Fruit fly (Drosophila melanogaster): ENCODE results near the gene isoQC.

dm6 chr3L:20505732-20506131 lies 31.5 kb downstream of the isoQC start, which contains the start of gene CG5078:
- no peak for TF ChIP-seq Dfd (GFP tag; optimal IDR thresholded peaks at IDR 0.05)
- TF ChIP-seq sage (GFP tag; optimal IDR thresholded peaks at IDR 0.05), result no peak
- TF ChIP-seq fru (GFP tag; optimal IDR thresholded peaks at IDR 0.05), result no peak
- TF ChIP-seq HLH106 (tag; optimal IDR thresholded peaks at IDR 0.05), result no peak
- TF ChIP-seq GATAd (GFP tag; optimal IDR thresholded peaks at IDR 0.05), result no peak
- TF ChIP-seq dl (GFP tag; optimal IDR thresholded peaks at IDR 0.05; ENCODE audit: insufficient read depth in 1 of 2, partially characterized antibody in 2 of 2), result no peak
- TF ChIP-seq br (GFP tag; optimal IDR thresholded peaks at IDR 0.05), result no peak
- TF ChIP-seq usp (GFP tag; optimal IDR thresholded peaks at IDR 0.05), result no peak
- TF ChIP-seq dmrt93B (GFP tag; optimal IDR thresholded peaks at IDR 0.05), result no peak
- TF ChIP-seq pan (optimal IDR thresholded peaks at IDR 0.05), result no peak
- no peak for TF ChIP-seq CG9705 (GFP tag; optimal IDR thresholded peaks at IDR 0.05)

Measured in whole organism, wandering third instar larva.